Fruit fly (Drosophila melanogaster) S2 (cell line): ENCODE data around the gene Psf2.

Experiments used
- CG8478 ChIP-seq: fragments of >200 bp; optimal IDR thresholded peaks from 2 replicates; lab custom pipeline; 2018
- CTCF ChIP-seq, 2 experiments: fragments of >200 bp; optimal IDR thresholded peaks; 2 replicates each; lab custom pipeline; 2018

DNA sequence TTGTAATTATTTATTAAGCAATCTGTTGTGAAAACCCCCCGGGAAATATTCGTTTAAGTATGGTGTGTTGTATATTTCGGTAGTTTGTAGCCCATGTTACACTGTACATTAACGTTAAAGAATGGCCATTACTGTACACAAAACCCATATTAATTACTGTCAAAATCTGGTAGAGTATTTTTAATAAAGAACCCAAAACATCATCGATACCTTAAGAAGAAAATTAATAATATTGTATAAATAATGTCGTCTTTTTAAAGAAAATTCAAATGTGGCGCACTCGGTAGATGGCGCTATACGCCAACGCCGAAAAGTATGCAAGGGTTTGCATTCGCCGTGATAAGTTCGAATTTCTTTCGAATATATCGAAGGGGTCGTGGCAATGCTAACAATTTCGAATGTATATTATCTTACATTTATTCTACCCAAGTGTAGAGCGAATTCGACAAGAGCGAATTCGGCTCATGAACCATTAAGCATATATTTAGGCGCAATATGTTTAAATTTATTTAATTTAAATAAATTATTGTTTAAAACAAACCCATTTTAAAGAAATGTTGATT is 41.5 kb downstream of the Psf2 start:
- TF ChIP-seq CG8478 (no peak), CTCF (optimal IDR thresholded peaks at IDR 0.05; lab: Kevin White, UChicago) (peak; percentile 87 to 95)
